Worm (Caenorhabditis elegans): ENCODE measurements around the gene ugt-60.
"Not testable (repeated sequence)": the region's sequence is repeated elsewhere in the genome, so short reads cannot be mapped to it uniquely, and the experiment has no call there.

DNA sequence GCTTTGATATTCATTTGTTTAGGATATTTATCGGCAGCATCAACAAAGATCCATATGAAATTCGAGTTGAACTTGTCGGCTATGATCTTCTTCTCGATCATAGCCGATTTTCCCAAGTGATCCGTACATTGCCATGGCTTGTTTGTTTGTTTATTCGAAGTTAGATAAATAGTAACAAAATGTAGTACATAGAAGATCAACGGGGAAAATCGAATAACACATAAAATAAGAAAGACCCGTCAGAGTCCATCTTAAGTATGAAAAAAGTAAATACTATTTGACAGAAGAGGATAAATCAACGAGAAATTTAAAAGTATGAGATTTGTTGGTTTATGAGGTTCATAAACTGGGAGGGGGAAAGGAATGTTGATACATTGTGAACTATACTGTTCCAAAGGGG lies 3.9 kb upstream of the ugt-60 start, which contains the start of gene C07A9.5:
- TF ChIP-seq nhr-77, snpc-4, egl-27, aly-2, nhr-10 (tag; optimal IDR thresholded peaks at IDR 0.05): not testable (repeated sequence)
